Worm (Caenorhabditis elegans): Measurements from ENCODE around the gene skih-2.
A peak's percentile ranks its signal among the peaks of the same experiment; 100 is the strongest.

The skih-2 gene

ce11 chrIV:11094974-11095373, 47.2 kb downstream of the skih-2 start, which contains the start of gene M7.8:
Gene M7.8, minus strand, starts transcription at chrIV:11095085.
- TF ChIP-seq jun-1 (tag; optimal IDR thresholded peaks at IDR 0.05) (no peak), efl-3 (GFP tag; optimal IDR thresholded peaks at IDR 0.05) (no peak), nhr-71 (tag; optimal IDR thresholded peaks at IDR 0.05) (no peak), nhr-47 (tag; optimal IDR thresholded peaks at IDR 0.05) (peak; percentile 18), egl-13 (tag; optimal IDR thresholded peaks at IDR 0.05) (no peak), tlp-1 (tag; optimal IDR thresholded peaks at IDR 0.05) (no peak), hlh-4 (tag; optimal IDR thresholded peaks at IDR 0.05) (no peak), nhr-85 (tag) (no peak), fkh-10 (GFP tag; optimal IDR thresholded peaks at IDR 0.05) (peak; percentile 78), snu-23 (GFP tag; optimal IDR thresholded peaks at IDR 0.05) (no peak), unc-86 (tag; optimal IDR thresholded peaks at IDR 0.05) (peak; percentile 41), grh-1 (GFP tag; IDR thresholded peaks at IDR 0.05) (no peak), lin-14 (GFP tag; optimal IDR thresholded peaks at IDR 0.05) (peak; percentile 79), C16A3.4 (tag; optimal IDR thresholded peaks at IDR 0.05) (no peak), sox-4 (tag; optimal IDR thresholded peaks at IDR 0.05) (no peak), zag-1 (tag; optimal IDR thresholded peaks at IDR 0.05) (peak; percentile 88), dpl-1 (GFP tag; optimal IDR thresholded peaks at IDR 0.05) (no peak), unc-130 (tag; optimal IDR thresholded peaks at IDR 0.05) (no peak), nhr-11 (tag; optimal IDR thresholded peaks at IDR 0.05) (no peak), mep-1 (tag; optimal IDR thresholded peaks at IDR 0.05) (no peak), lir-3 (tag; optimal IDR thresholded peaks at IDR 0.05; ENCODE audit: poor library complexity) (no peak), pax-3 (tag; optimal IDR thresholded peaks at IDR 0.05) (no peak), mdl-1 (tag; optimal IDR thresholded peaks at IDR 0.05) (no peak), ama-1 (optimal IDR thresholded peaks at IDR 0.05) (no peak)

DNA sequence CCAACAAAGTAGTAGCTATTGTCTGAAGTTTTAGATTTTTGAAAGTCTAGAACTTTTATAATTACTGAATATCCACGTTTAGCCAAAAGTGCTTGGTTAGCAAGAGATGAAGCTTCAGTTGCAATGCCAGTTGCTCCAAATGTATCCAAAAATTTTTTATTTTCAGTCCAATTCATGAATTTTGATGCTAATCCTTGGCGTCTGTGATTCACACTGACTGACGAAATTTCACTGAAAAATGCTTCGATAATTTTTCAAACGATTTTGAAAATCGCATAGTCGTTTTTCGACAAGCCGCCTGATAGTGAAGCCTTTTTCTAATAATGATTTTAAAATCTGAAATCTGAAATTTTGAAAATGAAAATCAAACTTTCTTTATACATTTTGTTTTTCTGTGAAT, 48.1 kb downstream of the skih-2 start:
- TF ChIP-seq hlh-4 (tag; optimal IDR thresholded peaks at IDR 0.05) (no peak), tbx-2 (tag; optimal IDR thresholded peaks at IDR 0.05) (no peak), zip-4 (GFP tag; optimal IDR thresholded peaks at IDR 0.05) (no peak), unc-130 (tag; optimal IDR thresholded peaks at IDR 0.05) (no peak), fkh-10 (GFP tag; optimal IDR thresholded peaks at IDR 0.05) (no peak), ets-5 (GFP tag; IDR thresholded peaks at IDR 0.05) (no peak), tlp-1 (tag; optimal IDR thresholded peaks at IDR 0.05) (no peak), F16B12.6 (tag; optimal IDR thresholded peaks at IDR 0.05) (no peak), dsc-1 (tag; optimal IDR thresholded peaks at IDR 0.05) (no peak)

- TF ChIP-seq C16A3.4 (tag; optimal IDR thresholded peaks at IDR 0.05) (no peak), lsy-2 (tag; optimal IDR thresholded peaks at IDR 0.05) (peak in 1 of 2 experiments; percentile 37), elt-3 (tag; optimal IDR thresholded peaks at IDR 0.05) (peak in 5 of 6 experiments; percentile 31 to 95 (median 81)), efl-3 (GFP tag; optimal IDR thresholded peaks at IDR 0.05) (no peak), unc-98 (GFP tag; IDR thresholded peaks at IDR 0.05) (no peak), nhr-71 (tag; optimal IDR thresholded peaks at IDR 0.05) (peak; percentile 31), mef-2 (tag; optimal IDR thresholded peaks at IDR 0.05) (no peak), lin-35 (GFP tag; optimal IDR thresholded peaks at IDR 0.05) (peak in 1 of 2 experiments; percentile 34), nhr-20 (tag; optimal IDR thresholded peaks at IDR 0.05) (peak; percentile 51), egl-13 (tag; optimal IDR thresholded peaks at IDR 0.05) (no peak), snu-23 (GFP tag; optimal IDR thresholded peaks at IDR 0.05) (peak; percentile 32), pqm-1 (tag; optimal IDR thresholded peaks at IDR 0.05) (no peak), irx-1 (tag; optimal IDR thresholded peaks at IDR 0.05) (no peak), lir-3 (tag; optimal IDR thresholded peaks at IDR 0.05; ENCODE audit: poor library complexity) (no peak), ceh-88 (GFP tag; IDR thresholded peaks at IDR 0.05) (no peak), ceh-63 (GFP tag; optimal IDR thresholded peaks at IDR 0.05) (no peak), blmp-1 (tag; optimal IDR thresholded peaks at IDR 0.05) (peak; percentile 54), nhr-90 (tag; optimal IDR thresholded peaks at IDR 0.05; ENCODE audit: poor library complexity) (peak; percentile 12), lin-15B (tag; optimal IDR thresholded peaks at IDR 0.05) (no peak), grh-1 (GFP tag; IDR thresholded peaks at IDR 0.05) (no peak), lin-39 (tag; optimal IDR thresholded peaks at IDR 0.05) (no peak)
Measured at ce11 chrIV:11092502-11093080, 49.6 kb downstream of the skih-2 start, which contains the start of gene bcc-1. Gene bcc-1, minus strand, starts transcription at chrIV:11092552.

All from whole organism, L1 larva.